Fruit fly (Drosophila melanogaster) whole organism, embryonic: ENCODE measurements around the gene CG4020.

Experiments used
- CG10979 ChIP-seq: fragments of 200-800 bp; sonication (Bioruptor generic); optimal IDR thresholded peaks from 2 replicates; lab custom pipeline; 2018; ENCODE audit warnings: missing biosample characterization, mild to moderate bottlenecking, missing genetic modification characterization, moderate library complexity
- CG11695 ChIP-seq: fragments of 200-800 bp; sonication (Bioruptor generic); IDR thresholded peaks from 3 replicates; pipeline ENCODE4 v1.3.6; 2022; ENCODE audit warnings: missing biosample characterization, missing genetic modification characterization
- CG14667 ChIP-seq: fragments of 200-800 bp; sonication (Bioruptor generic); IDR thresholded peaks from 2 replicates; pipeline ENCODE4 v1.3.6; 2022; ENCODE audit warnings: missing biosample characterization, missing genetic modification characterization
- CG14965 ChIP-seq: fragments of 200-800 bp; sonication (Bioruptor generic); optimal IDR thresholded peaks from 2 replicates; lab custom pipeline; 2016; ENCODE audit warnings: missing biosample characterization, missing genetic modification characterization, borderline replicate concordance
- CG1602 ChIP-seq: fragments of 200-800 bp; sonication (Bioruptor generic); optimal IDR thresholded peaks from 3 replicates; lab custom pipeline; 2016; ENCODE audit warnings: missing biosample characterization, missing genetic modification characterization
- CG1603 ChIP-seq: fragments of 200-800 bp; sonication (Bioruptor generic); optimal IDR thresholded peaks from 2 replicates; lab custom pipeline; 2019; ENCODE audit warnings: missing biosample characterization, mild to moderate bottlenecking, missing genetic modification characterization, moderate library complexity
- CG30020 ChIP-seq: fragments of 200-800 bp; optimal IDR thresholded peaks from 2 replicates; lab custom pipeline; 2019; ENCODE audit warnings: missing biosample characterization, mild to moderate bottlenecking, missing genetic modification characterization, moderate library complexity
- CG30431 ChIP-seq: fragments of 200-800 bp; sonication (Bioruptor generic); optimal IDR thresholded peaks from 2 replicates; lab custom pipeline; 2017; ENCODE audit warnings: missing biosample characterization, missing genetic modification characterization
- CG3726 ChIP-seq: fragments of 200-800 bp; sonication (Bioruptor generic); IDR thresholded peaks from 3 replicates; pipeline ENCODE4, ENCODE4 v1.3.6; 2022; ENCODE audit warnings: missing biosample characterization, missing genetic modification characterization
- CG3847 ChIP-seq: fragments of 200-800 bp; sonication (Bioruptor generic); IDR thresholded peaks from 2 replicates; pipeline ENCODE4 v1.3.6; 2022; ENCODE audit warnings: missing biosample characterization, missing genetic modification characterization
- CG42726 ChIP-seq: fragments of 200-800 bp; sonication (Bioruptor generic); IDR thresholded peaks from 2 replicates; pipeline ENCODE4 v1.3.6; 2022; ENCODE audit warnings: missing biosample characterization, missing genetic modification characterization; ENCODE audit not compliant: partially characterized antibody
- CG4282 ChIP-seq: fragments of 200-800 bp; sonication (Bioruptor generic); optimal IDR thresholded peaks from 2 replicates; lab custom pipeline; 2016; ENCODE audit warnings: missing biosample characterization, missing genetic modification characterization
- CG4360 ChIP-seq: fragments of 200-800 bp; sonication (Bioruptor generic); IDR thresholded peaks from 2 replicates; pipeline ENCODE4 v1.3.6; 2022; ENCODE audit warnings: missing biosample characterization, missing genetic modification characterization
- CG4424 ChIP-seq: fragments of 200-800 bp; sonication (Bioruptor generic); optimal IDR thresholded peaks from 3 replicates; lab custom pipeline; 2016; ENCODE audit warnings: missing biosample characterization, missing genetic modification characterization
- CG4617 ChIP-seq: fragments of 200-800 bp; sonication (Bioruptor generic); optimal IDR thresholded peaks from 3 replicates; lab custom pipeline; 2016; ENCODE audit warnings: missing biosample characterization, missing genetic modification characterization, borderline replicate concordance
- CG6254 ChIP-seq: fragments of 200-800 bp; sonication (Bioruptor generic); optimal IDR thresholded peaks from 3 replicates; lab custom pipeline; 2017; ENCODE audit warnings: mild to moderate bottlenecking, missing biosample characterization, missing genetic modification reagents, missing genetic modification characterization
- CG7271 ChIP-seq: fragments of 200-800 bp; sonication (Bioruptor generic); optimal IDR thresholded peaks from 2 replicates; lab custom pipeline; 2018; ENCODE audit warnings: missing biosample characterization, mild to moderate bottlenecking, missing genetic modification characterization, moderate library complexity
- CG7963 ChIP-seq: fragments of 200-800 bp; sonication (Bioruptor generic); IDR thresholded peaks from 3 replicates; pipeline ENCODE4 v1.3.6; 2022; ENCODE audit warnings: missing biosample characterization, missing genetic modification characterization; ENCODE audit not compliant: partially characterized antibody
- CG8089 ChIP-seq: fragments of 200-800 bp; sonication (Bioruptor generic); optimal IDR thresholded peaks from 3 replicates; lab custom pipeline; 2016; ENCODE audit warnings: missing biosample characterization, missing genetic modification characterization
- Dip3 ChIP-seq: fragments of 200-800 bp; sonication (Bioruptor generic); optimal IDR thresholded peaks from 3 replicates; lab custom pipeline; 2016; ENCODE audit warnings: missing biosample characterization, missing genetic modification characterization
- Doc2 ChIP-seq: fragments of 200-800 bp; sonication (Bioruptor generic); IDR thresholded peaks from 2 replicates; pipeline ENCODE4 v1.3.6; 2022; ENCODE audit warnings: missing biosample characterization, missing genetic modification characterization
- Ets97D ChIP-seq: fragments of 200-800 bp; sonication (Bioruptor generic); optimal IDR thresholded peaks from 3 replicates; lab custom pipeline; 2016; ENCODE audit warnings: missing biosample characterization, missing genetic modification characterization
- HLH54F ChIP-seq: fragments of 200-800 bp; sonication (Bioruptor generic); optimal IDR thresholded peaks from 3 replicates; lab custom pipeline; 2016; ENCODE audit warnings: missing biosample characterization, missing genetic modification characterization
- Hr3 ChIP-seq: fragments of 200-800 bp; sonication (Bioruptor generic); optimal IDR thresholded peaks from 3 replicates; lab custom pipeline; 2016; ENCODE audit warnings: missing biosample characterization, missing genetic modification characterization
- Nf-YB ChIP-seq: fragments of 200-800 bp; sonication (Bioruptor generic); optimal IDR thresholded peaks from 3 replicates; lab custom pipeline; 2019; ENCODE audit warnings: missing biosample characterization, mild to moderate bottlenecking, missing genetic modification characterization, moderate library complexity
- Sin3A ChIP-seq: fragments of >200 bp; optimal IDR thresholded peaks from 2 replicates; lab custom pipeline; 2018
- Sox100B ChIP-seq: fragments of 200-800 bp; sonication (Bioruptor generic); optimal IDR thresholded peaks from 3 replicates; lab custom pipeline; 2018; ENCODE audit warnings: missing biosample characterization, mild to moderate bottlenecking, missing genetic modification characterization
- Tbp ChIP-seq: fragments of >200 bp; optimal IDR thresholded peaks from 2 replicates; lab custom pipeline; 2018; ENCODE audit warnings: missing biosample characterization, missing genetic modification characterization
- Xbp1 ChIP-seq: fragments of 200-800 bp; sonication (Bioruptor generic); optimal IDR thresholded peaks from 3 replicates; lab custom pipeline; 2016; ENCODE audit warnings: missing biosample characterization, mild to moderate bottlenecking, missing genetic modification characterization
- cg ChIP-seq: fragments of 200-800 bp; sonication (Bioruptor generic); optimal IDR thresholded peaks from 3 replicates; lab custom pipeline; 2019; ENCODE audit warnings: missing biosample characterization, mild to moderate bottlenecking, missing genetic modification characterization, moderate library complexity
- crp ChIP-seq, 2 experiments: fragments of 200-800 bp; sonication (Bioruptor generic); optimal IDR thresholded peaks; 2 replicates in 1 of 2; 3 replicates in 1 of 2; lab custom pipeline; 2017; ENCODE audit warnings: missing biosample characterization in 2 of 2, missing genetic modification characterization in 2 of 2, mild to moderate bottlenecking in 1 of 2, moderate library complexity in 1 of 2
- danr ChIP-seq: fragments of 200-800 bp; sonication (Bioruptor generic); IDR thresholded peaks from 2 replicates; pipeline ENCODE4 v1.3.6; 2022; ENCODE audit warnings: missing biosample characterization, missing genetic modification characterization
- dysf ChIP-seq: fragments of 200-800 bp; sonication (Bioruptor generic); IDR thresholded peaks from 3 replicates; pipeline ENCODE4 v1.3.6; 2022; ENCODE audit warnings: missing biosample characterization, missing genetic modification characterization
- fd3F ChIP-seq: fragments of 200-800 bp; sonication (Bioruptor generic); optimal IDR thresholded peaks from 2 replicates; lab custom pipeline; 2018; ENCODE audit warnings: missing biosample characterization, mild to moderate bottlenecking, missing genetic modification characterization, moderate library complexity
- grau ChIP-seq: fragments of 200-800 bp; optimal IDR thresholded peaks from 3 replicates; lab custom pipeline; 2019; ENCODE audit warnings: missing biosample characterization, mild to moderate bottlenecking, missing genetic modification characterization, moderate library complexity
- grn ChIP-seq: fragments of 200-800 bp; sonication (Bioruptor generic); optimal IDR thresholded peaks from 3 replicates; lab custom pipeline; 2017; ENCODE audit warnings: missing biosample characterization, missing genetic modification characterization
- gsb ChIP-seq: fragments of 200-800 bp; sonication (Bioruptor generic); IDR thresholded peaks from 2 replicates; pipeline ENCODE4 v1.3.6; 2022; ENCODE audit warnings: missing biosample characterization, missing genetic modification characterization
- h ChIP-seq: fragments of >200 bp; optimal IDR thresholded peaks from 2 replicates; lab custom pipeline; 2017
- jumu ChIP-seq: fragments of 200-800 bp; sonication (Bioruptor generic); optimal IDR thresholded peaks from 3 replicates; lab custom pipeline; 2016; ENCODE audit warnings: missing biosample characterization, missing genetic modification characterization
- lilli ChIP-seq: fragments of 200-800 bp; sonication (Bioruptor generic); optimal IDR thresholded peaks from 3 replicates; lab custom pipeline; 2016; ENCODE audit warnings: missing biosample characterization, missing genetic modification characterization
- oc ChIP-seq: fragments of 200-800 bp; sonication (Bioruptor generic); optimal IDR thresholded peaks from 2 replicates; lab custom pipeline; 2018; ENCODE audit warnings: missing biosample characterization, mild to moderate bottlenecking, missing genetic modification characterization, moderate library complexity
- otp ChIP-seq: fragments of 200-800 bp; sonication (Bioruptor generic); IDR thresholded peaks from 3 replicates; pipeline ENCODE4, ENCODE4 v1.3.6; 2022; ENCODE audit warnings: missing biosample characterization, missing genetic modification characterization
- peb ChIP-seq: fragments of 200-800 bp; sonication (Bioruptor generic); IDR thresholded peaks from 2 replicates; pipeline ENCODE4 v1.3.6; 2022; ENCODE audit warnings: missing biosample characterization, missing genetic modification characterization
- pros ChIP-seq: fragments of 200-800 bp; sonication (Bioruptor generic); optimal IDR thresholded peaks from 3 replicates; lab custom pipeline; 2019; ENCODE audit warnings: missing biosample characterization, mild to moderate bottlenecking, missing genetic modification characterization, moderate library complexity
- pum ChIP-seq: fragments of 200-800 bp; sonication (Bioruptor generic); optimal IDR thresholded peaks from 2 replicates; lab custom pipeline; 2016; ENCODE audit warnings: missing biosample characterization, missing genetic modification characterization
- seq ChIP-seq: fragments of 200-800 bp; sonication (Bioruptor generic); IDR thresholded peaks from 2 replicates; pipeline ENCODE4 v1.3.6; 2022; ENCODE audit warnings: missing biosample characterization, missing genetic modification characterization
- sna ChIP-seq: fragments of 200-800 bp; sonication (Bioruptor generic); IDR thresholded peaks from 2 replicates; pipeline ENCODE4 v1.3.6; 2022; ENCODE audit warnings: missing biosample characterization, missing genetic modification characterization; ENCODE audit not compliant: partially characterized antibody
- so ChIP-seq: fragments of 200-800 bp; sonication (Bioruptor generic); IDR thresholded peaks from 3 replicates; pipeline ENCODE4 v1.3.6; 2022; ENCODE audit warnings: missing biosample characterization, missing genetic modification characterization
- tio ChIP-seq: fragments of 200-800 bp; sonication (Bioruptor generic); optimal IDR thresholded peaks from 2 replicates; lab custom pipeline; 2017; ENCODE audit warnings: missing biosample characterization, missing genetic modification characterization, inconsistent platforms
- toy ChIP-seq: fragments of 200-800 bp; sonication (Bioruptor generic); IDR thresholded peaks from 2 replicates; pipeline ENCODE4 v1.3.6; 2022; ENCODE audit warnings: missing biosample characterization, missing genetic modification characterization
- unpg ChIP-seq: fragments of 200-800 bp; sonication (Bioruptor generic); optimal IDR thresholded peaks from 3 replicates; lab custom pipeline; 2018; ENCODE audit warnings: missing biosample characterization, mild to moderate bottlenecking, missing genetic modification characterization, moderate library complexity

CG4020 gene

DNA sequence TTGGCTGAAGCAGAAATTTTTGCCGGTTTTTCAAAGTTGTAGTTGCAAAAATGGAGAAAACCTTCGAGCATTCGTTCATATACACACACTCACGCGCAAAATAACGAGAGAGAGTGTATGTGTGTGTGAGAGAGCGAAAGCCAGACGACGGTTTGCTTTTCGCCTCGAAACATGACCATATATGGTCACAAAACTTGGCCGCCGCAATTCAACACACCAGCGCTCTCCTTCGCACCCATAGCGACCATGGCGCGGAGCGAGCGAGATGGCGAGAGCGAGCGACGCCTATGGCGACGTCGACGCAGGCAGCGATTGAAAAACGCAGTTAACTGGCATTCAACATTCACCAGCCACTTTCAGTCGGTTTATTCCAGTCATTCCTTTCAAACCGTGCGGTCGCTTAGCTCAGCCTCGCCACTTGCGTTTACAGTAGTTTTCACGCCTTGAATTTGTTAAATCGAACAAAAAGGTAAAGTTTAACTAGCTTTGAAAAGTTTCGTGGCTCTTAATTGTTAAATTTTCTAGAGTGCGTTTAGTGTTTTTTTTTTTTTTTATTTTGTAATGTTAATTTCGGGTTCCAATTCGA lies 3.8 kb upstream of the CG4020 start (continued):
- TF ChIP-seq tio (GFP tag; lab: Kevin White, UChicago) (no peak), Hr3 (no peak), CG14965 (GFP tag; lab: Kevin White, UChicago) (no peak), pum (GFP tag; lab: Kevin White, UChicago) (no peak), lilli (GFP tag; lab: Kevin White, UChicago) (peak; percentile 78), CG3847 (GFP tag; lab: Robert Waterston, UW) (peak; percentile 31), dysf (no peak), CG10979 (tag; lab: Kevin White, UChicago) (peak; percentile 22), CG30020 (tag; lab: Kevin White, UChicago) (no peak), CG11695 (GFP tag; lab: Robert Waterston, UW) (no peak; the same call in 2 of the 3 replicates), CG1603 (tag; lab: Kevin White, UChicago) (peak; percentile 19), grau (tag; lab: Kevin White, UChicago) (peak; percentile 8), Ets97D (GFP tag; lab: Kevin White, UChicago) (no peak), grn (GFP tag; lab: Kevin White, UChicago) (no peak), gsb (no peak), Sin3A (lab: Kevin White, UChicago) (no peak), fd3F (no peak), sna (GFP tag; lab: Robert Waterston, UW) (no peak), CG1602 (GFP tag; lab: Kevin White, UChicago) (no peak), Nf-YB (GFP tag; lab: Kevin White, UChicago) (peak; percentile 4), Dip3 (GFP tag; lab: Kevin White, UChicago) (no peak), CG4617 (GFP tag; lab: Kevin White, UChicago) (no peak), pros (peak; percentile 44), CG8089 (GFP tag; lab: Kevin White, UChicago) (peak; percentile 43), CG4424 (GFP tag; lab: Kevin White, UChicago) (no peak), peb (GFP tag; lab: Robert Waterston, UW) (no peak), cg (peak; percentile 90), CG4282 (GFP tag; lab: Kevin White, UChicago) (peak; percentile 20), CG3726 (GFP tag; lab: Robert Waterston, UW) (no peak), oc (tag; lab: Kevin White, UChicago) (peak; percentile 17), Doc2 (no peak), danr (GFP tag; lab: Robert Waterston, UW) (no peak), unpg (GFP tag; lab: Kevin White, UChicago) (no peak), toy (GFP tag; lab: Robert Waterston, UW) (no peak), CG30431 (no peak), CG4360 (GFP tag; lab: Robert Waterston, UW) (no peak), h (lab: Kevin White, UChicago) (no peak), CG14667 (GFP tag; lab: Robert Waterston, UW) (no peak), jumu (GFP tag; lab: Kevin White, UChicago) (peak; percentile 15), CG7963 (no peak), Xbp1 (GFP tag; lab: Kevin White, UChicago) (peak; percentile 10), seq (peak; percentile 31; the same call in 1 of the 2 replicates), HLH54F (GFP tag; lab: Kevin White, UChicago) (peak; percentile 7), CG42726 (GFP tag; lab: Robert Waterston, UW) (0 out of 2 replicates have a peak, but pooled peaks have one; percentile 13), crp (GFP tag; optimal IDR thresholded peaks at IDR 0.05; lab: Kevin White, UChicago) (no peak), Sox100B (no peak), so (no peak), otp (GFP tag; lab: Robert Waterston, UW) (0 out of 3 replicates have a peak, but pooled peaks have one; percentile 5), CG7271 (tag; lab: Kevin White, UChicago) (no peak), Tbp (no peak), CG6254 (peak; percentile 13)
